In genomic region chr3R:21116057-21116456, dm6 we compare ENCODE assay signal across 4 fruit fly cellular contexts.
A peak's percentile ranks its signal among the peaks of the same experiment; 100 is the strongest.
TF ChIP-seq lines count a peak whose summit lies in the region.

ppan (plus strand) TSS chr3R:21116254.

- TF ChIP-seq CTCF in whole organism, embryonic (GFP tag; optimal IDR thresholded peaks at IDR 0.05; lab: Kevin White, UChicago): peak; percentile 41

TF ChIP-seq in whole organism, adult, 20 proteins besides CTCF, POLR2A, EP300 and RAD21:
- TF ChIP-seq Crg-1 (GFP tag; optimal IDR thresholded peaks at IDR 0.05; lab: Kevin White, UChicago) (no peak), CG12768 (GFP tag; optimal IDR thresholded peaks at IDR 0.05; lab: Kevin White, UChicago) (no peak), CG7101 (tag; optimal IDR thresholded peaks at IDR 0.05; lab: Kevin White, UChicago) (peak; percentile 2), tj (GFP tag; optimal IDR thresholded peaks at IDR 0.05; lab: Kevin White, UChicago) (no peak), CG14711 (tag; optimal IDR thresholded peaks at IDR 0.05; lab: Kevin White, UChicago) (no peak), kay (GFP tag; lab: Kevin White, UChicago; ENCODE audit: borderline replicate concordance) (no peak), CG7045 (GFP tag; optimal IDR thresholded peaks at IDR 0.05; lab: Kevin White, UChicago) (no peak), CG11617 (GFP tag; optimal IDR thresholded peaks at IDR 0.05; lab: Kevin White, UChicago) (peak; percentile 13), Mnt (GFP tag; optimal IDR thresholded peaks at IDR 0.05; lab: Kevin White, UChicago) (peak; percentile 98), toe (GFP tag; optimal IDR thresholded peaks at IDR 0.05; lab: Kevin White, UChicago) (no peak), CG33017 (tag; optimal IDR thresholded peaks at IDR 0.05; lab: Kevin White, UChicago) (no peak), CG1620 (GFP tag; optimal IDR thresholded peaks at IDR 0.05; lab: Kevin White, UChicago) (no peak), CG5204 (GFP tag; optimal IDR thresholded peaks at IDR 0.05; lab: Kevin White, UChicago) (no peak), pad (GFP tag; optimal IDR thresholded peaks at IDR 0.05; lab: Kevin White, UChicago) (no peak), Clk (GFP tag; optimal IDR thresholded peaks at IDR 0.05; lab: Kevin White, UChicago) (no peak), cic (GFP tag; optimal IDR thresholded peaks at IDR 0.05; lab: Kevin White, UChicago) (no peak), ovo (GFP tag; optimal IDR thresholded peaks at IDR 0.05; lab: Kevin White, UChicago) (no peak), Hr96 (GFP tag; optimal IDR thresholded peaks at IDR 0.05; lab: Kevin White, UChicago) (no peak), cnc (optimal IDR thresholded peaks at IDR 0.05; lab: Kevin White, UChicago) (no peak), bab1 (GFP tag; optimal IDR thresholded peaks at IDR 0.05; lab: Kevin White, UChicago) (peak; percentile 49)

TF ChIP-seq in whole organism, embryonic, 481 proteins besides CTCF, POLR2A, EP300 and RAD21 (continues in another document):
- peak; percentile 8 for TF ChIP-seq CG2712 (tag; optimal IDR thresholded peaks at IDR 0.05; lab: Kevin White, UChicago)
- TF ChIP-seq Dref (GFP tag; IDR thresholded peaks at IDR 0.05; lab: Robert Waterston, UW): peak; percentile 44
- TF ChIP-seq CG9215 (GFP tag; IDR thresholded peaks at IDR 0.05; lab: Robert Waterston, UW): no peak
- TF ChIP-seq pzg (GFP tag; optimal IDR thresholded peaks at IDR 0.05; lab: Kevin White, UChicago): peak; percentile 78
- peak; percentile 97 for TF ChIP-seq cwo (GFP tag; optimal IDR thresholded peaks at IDR 0.05; lab: Kevin White, UChicago)
- TF ChIP-seq Chrac-16 (GFP tag; optimal IDR thresholded peaks at IDR 0.05; lab: Kevin White, UChicago): no peak
- TF ChIP-seq CG17186 (GFP tag; optimal IDR thresholded peaks at IDR 0.05; lab: Kevin White, UChicago): peak; percentile 46
- TF ChIP-seq unc-4 (GFP tag; IDR thresholded peaks at IDR 0.05; lab: Robert Waterston, UW; ENCODE audit: partially characterized antibody): peak; percentile 35; the same call in 1 of the 2 replicates
- peak; percentile 36; the same call in 1 of the 2 replicates for TF ChIP-seq amos (GFP tag; IDR thresholded peaks at IDR 0.05; lab: Robert Waterston, UW; ENCODE audit: partially characterized antibody)
- no peak for TF ChIP-seq CG11247 (GFP tag; IDR thresholded peaks at IDR 0.05; lab: Robert Waterston, UW)
- peak; percentile 58 for TF ChIP-seq Ets97D (GFP tag; optimal IDR thresholded peaks at IDR 0.05; lab: Kevin White, UChicago)
- TF ChIP-seq ci (GFP tag; IDR thresholded peaks at IDR 0.05; lab: Robert Waterston, UW): peak; percentile 30; the same call in 1 of the 3 replicates
- TF ChIP-seq CG18619 (GFP tag; optimal IDR thresholded peaks at IDR 0.05; lab: Kevin White, UChicago): no peak
- peak; percentile 70 for TF ChIP-seq Med (GFP tag; lab: Kevin White, UChicago)
- TF ChIP-seq trem (tag; optimal IDR thresholded peaks at IDR 0.05; lab: Kevin White, UChicago): peak; percentile 33
- peak; percentile 46 for TF ChIP-seq ssp (GFP tag; IDR thresholded peaks at IDR 0.05; lab: Robert Waterston, UW)
- TF ChIP-seq YL-1 (GFP tag; optimal IDR thresholded peaks at IDR 0.05; lab: Kevin White, UChicago): peak; percentile 84
- peak; percentile 41; the same call in 1 of the 3 replicates for TF ChIP-seq Doc3 (GFP tag; IDR thresholded peaks at IDR 0.05; lab: Robert Waterston, UW; ENCODE audit: partially characterized antibody)
- TF ChIP-seq CG12155 (GFP tag; optimal IDR thresholded peaks at IDR 0.05; lab: Kevin White, UChicago): no peak
- TF ChIP-seq HLH4C (GFP tag; IDR thresholded peaks at IDR 0.05; lab: Robert Waterston, UW; ENCODE audit: partially characterized antibody): peak; percentile 43; the same call in 1 of the 3 replicates
- peak; percentile 64 for TF ChIP-seq MESR4 (GFP tag; optimal IDR thresholded peaks at IDR 0.05; lab: Kevin White, UChicago)
- TF ChIP-seq CG3847 (GFP tag; IDR thresholded peaks at IDR 0.05; lab: Robert Waterston, UW): peak; percentile 53; the same call in 1 of the 2 replicates
- TF ChIP-seq jumu (GFP tag; optimal IDR thresholded peaks at IDR 0.05; lab: Kevin White, UChicago): no peak

TF ChIP-seq in whole organism, prepupa, 60 proteins besides CTCF, POLR2A, EP300 and RAD21:
- no peak for TF ChIP-seq spab (GFP tag; optimal IDR thresholded peaks at IDR 0.05; lab: Kevin White, UChicago)
- peak; percentile 0 for TF ChIP-seq esn (GFP tag; optimal IDR thresholded peaks at IDR 0.05; lab: Kevin White, UChicago)
- TF ChIP-seq Hr4 (GFP tag; optimal IDR thresholded peaks at IDR 0.05; lab: Kevin White, UChicago): no peak
- TF ChIP-seq lz (GFP tag; optimal IDR thresholded peaks at IDR 0.05; lab: Kevin White, UChicago): no peak
- no peak for TF ChIP-seq CG9139 (GFP tag; optimal IDR thresholded peaks at IDR 0.05; lab: Kevin White, UChicago)
- peak; percentile 44 for TF ChIP-seq Eip78C (GFP tag; lab: Kevin White, UChicago)
- peak; percentile 47 for TF ChIP-seq Sox14 (GFP tag; optimal IDR thresholded peaks at IDR 0.05; lab: Kevin White, UChicago)
- peak; percentile 24 for TF ChIP-seq dsx (GFP tag; optimal IDR thresholded peaks at IDR 0.05; lab: Kevin White, UChicago; ENCODE audit: poor library complexity, severe bottlenecking)

TF ChIP-seq in whole organism, wandering third instar larva, 38 proteins besides CTCF, POLR2A, EP300 and RAD21:
- peak; percentile 36 for TF ChIP-seq Myc (optimal IDR thresholded peaks at IDR 0.05; lab: Kevin White, UChicago)
- TF ChIP-seq dl (GFP tag; optimal IDR thresholded peaks at IDR 0.05; lab: Kevin White, UChicago; ENCODE audit: insufficient read depth in 1 of 2, partially characterized antibody in 2 of 2): no peak
- no peak for TF ChIP-seq Mio (GFP tag; optimal IDR thresholded peaks at IDR 0.05; lab: Kevin White, UChicago)
- peak; percentile 37 for TF ChIP-seq sage (GFP tag; optimal IDR thresholded peaks at IDR 0.05; lab: Kevin White, UChicago)
- TF ChIP-seq h (GFP tag; optimal IDR thresholded peaks at IDR 0.05; lab: Kevin White, UChicago): peak; percentile 10
- no peak for TF ChIP-seq Rel (GFP tag; optimal IDR thresholded peaks at IDR 0.05; lab: Kevin White, UChicago)
- no peak for TF ChIP-seq Rel (tag; optimal IDR thresholded peaks at IDR 0.05; lab: Kevin White, UChicago)
- TF ChIP-seq Dif (GFP tag; optimal IDR thresholded peaks at IDR 0.05; lab: Kevin White, UChicago; ENCODE audit: partially characterized antibody): peak; percentile 20
TF ChIP-seq in whole organism, wandering third instar larva: peak in this region for 4.
